Fruit fly (Drosophila melanogaster) whole organism, prepupa: ENCODE data around the gene CG5877.
A peak's percentile ranks its signal among the peaks of the same experiment; 100 is the strongest.

Experiments used
- Blimp-1 ChIP-seq: fragments of 200-800 bp; sonication (Bioruptor generic); optimal IDR thresholded peaks from 3 replicates; lab custom pipeline; 2017; ENCODE audit warnings: missing biosample characterization, missing genetic modification characterization, mild to moderate bottlenecking, moderate library complexity, missing genetic modification reagents
- CG10631 ChIP-seq: fragments of 200-800 bp; sonication (Bioruptor generic); optimal IDR thresholded peaks from 2 replicates; lab custom pipeline; 2016; ENCODE audit warnings: missing biosample characterization, missing genetic modification characterization
- CG10669 ChIP-seq: fragments of 200-800 bp; sonication (Bioruptor generic); optimal IDR thresholded peaks from 3 replicates; lab custom pipeline; 2018; ENCODE audit warnings: missing biosample characterization, mild to moderate bottlenecking, missing genetic modification characterization, moderate library complexity
- CG11902 ChIP-seq: fragments of 200-800 bp; sonication (Bioruptor generic); optimal IDR thresholded peaks from 3 replicates; lab custom pipeline; 2016; ENCODE audit warnings: missing biosample characterization, missing genetic modification characterization
- CG15336 ChIP-seq: fragments of 200-800 bp; sonication (Bioruptor generic); IDR thresholded peaks from 2 replicates; pipeline ENCODE4 v1.3.6; 2022; ENCODE audit warnings: missing biosample characterization, missing genetic modification characterization
- CG1621 ChIP-seq: fragments of 200-800 bp; sonication (Bioruptor generic); optimal IDR thresholded peaks from 3 replicates; lab custom pipeline; 2018; ENCODE audit warnings: missing biosample characterization, mild to moderate bottlenecking, missing genetic modification characterization
- CG31627 ChIP-seq: fragments of 200-800 bp; sonication (Bioruptor generic); optimal IDR thresholded peaks from 3 replicates; lab custom pipeline; 2016; ENCODE audit warnings: missing biosample characterization, missing genetic modification characterization
- CG32006 ChIP-seq: fragments of 200-800 bp; sonication (Bioruptor generic); optimal IDR thresholded peaks from 3 replicates; lab custom pipeline; 2017; ENCODE audit warnings: missing biosample characterization, mild to moderate bottlenecking, missing genetic modification characterization
- CG34406 ChIP-seq: fragments of 200-800 bp; sonication (Bioruptor generic); optimal IDR thresholded peaks from 3 replicates; lab custom pipeline; 2016; ENCODE audit warnings: missing biosample characterization, missing genetic modification characterization
- CG4318 ChIP-seq: fragments of 200-800 bp; sonication (Bioruptor generic); optimal IDR thresholded peaks from 3 replicates; lab custom pipeline; 2017; ENCODE audit warnings: missing biosample characterization, mild to moderate bottlenecking, missing genetic modification characterization
- CG6276 ChIP-seq: fragments of 200-800 bp; sonication (Bioruptor generic); optimal IDR thresholded peaks from 2 replicates; lab custom pipeline; 2017; ENCODE audit warnings: missing biosample characterization, mild to moderate bottlenecking, missing genetic modification characterization
- CG6792 ChIP-seq: fragments of 200-800 bp; sonication (Bioruptor generic); optimal IDR thresholded peaks from 3 replicates; lab custom pipeline; 2016; ENCODE audit warnings: missing biosample characterization, missing genetic modification characterization
- CG6854 ChIP-seq: fragments of 200-800 bp; sonication (Bioruptor generic); optimal IDR thresholded peaks from 2 replicates; lab custom pipeline; 2017; ENCODE audit warnings: missing biosample characterization, mild to moderate bottlenecking, missing genetic modification characterization
- CG7368 ChIP-seq: fragments of 200-800 bp; sonication (Bioruptor generic); optimal IDR thresholded peaks from 3 replicates; lab custom pipeline; 2016; ENCODE audit warnings: missing biosample characterization, missing genetic modification characterization
- CG8119 ChIP-seq: fragments of 200-800 bp; sonication (Bioruptor generic); IDR thresholded peaks from 3 replicates; pipeline ENCODE4 v1.3.6; 2022; ENCODE audit warnings: missing biosample characterization, missing genetic modification characterization
- CG8319 ChIP-seq: fragments of 200-800 bp; sonication (Bioruptor generic); optimal IDR thresholded peaks from 3 replicates; lab custom pipeline; 2016; ENCODE audit warnings: missing biosample characterization, missing genetic modification characterization
- CG8632 ChIP-seq: fragments of 200-800 bp; sonication (Bioruptor generic); optimal IDR thresholded peaks from 3 replicates; lab custom pipeline; 2016; ENCODE audit warnings: missing biosample characterization, missing genetic modification characterization
- Eip78C ChIP-seq: fragments of 200-800 bp; sonication (Bioruptor generic); peaks from one replicate; lab custom pipeline; 2016; ENCODE audit warnings: missing biosample characterization, missing genetic modification characterization
- Eip93F ChIP-seq: fragments of 200-800 bp; sonication (Bioruptor generic); optimal IDR thresholded peaks from 2 replicates; lab custom pipeline; 2016; ENCODE audit warnings: missing biosample characterization, mild to moderate bottlenecking, missing genetic modification characterization
- Ets21C ChIP-seq: fragments of 200-800 bp; sonication (Bioruptor generic); optimal IDR thresholded peaks from 3 replicates; lab custom pipeline; 2016; ENCODE audit warnings: missing biosample characterization, missing genetic modification characterization
- Gug ChIP-seq: fragments of 200-800 bp; sonication (Bioruptor generic); IDR thresholded peaks from 2 replicates; pipeline ENCODE4 v1.3.6; 2022; ENCODE audit warnings: missing biosample characterization, missing genetic modification characterization
- Hr38 ChIP-seq: sonication (Bioruptor generic); optimal IDR thresholded peaks from 2 replicates; lab custom pipeline; 2016; ENCODE audit warnings: missing biosample characterization, missing genetic modification characterization
- Hr39 ChIP-seq: fragments of 200-800 bp; sonication (Bioruptor generic); optimal IDR thresholded peaks from 2 replicates; lab custom pipeline; 2016; ENCODE audit warnings: missing biosample characterization, missing genetic modification characterization
- Hr4 ChIP-seq: fragments of 200-800 bp; sonication (Bioruptor generic); optimal IDR thresholded peaks from 3 replicates; lab custom pipeline; 2016; ENCODE audit warnings: missing biosample characterization, missing genetic modification characterization
- Met ChIP-seq: fragments of 200-800 bp; sonication (Bioruptor generic); optimal IDR thresholded peaks from 3 replicates; lab custom pipeline; 2016; ENCODE audit warnings: missing biosample characterization, missing genetic modification characterization
- OdsH ChIP-seq: fragments of 200-800 bp; sonication (Bioruptor generic); optimal IDR thresholded peaks from 3 replicates; lab custom pipeline; 2016; ENCODE audit warnings: missing biosample characterization, missing genetic modification characterization
- Smox ChIP-seq: fragments of 200-800 bp; sonication (Bioruptor generic); optimal IDR thresholded peaks from 3 replicates; lab custom pipeline; 2016; ENCODE audit warnings: missing biosample characterization, missing genetic modification characterization
- Sox14 ChIP-seq: fragments of 200-800 bp; sonication (Bioruptor generic); optimal IDR thresholded peaks from 3 replicates; lab custom pipeline; 2016; ENCODE audit warnings: missing biosample characterization, missing genetic modification characterization
- Sox15 ChIP-seq: fragments of 200-800 bp; sonication (Bioruptor generic); optimal IDR thresholded peaks from 3 replicates; lab custom pipeline; 2016; ENCODE audit warnings: missing biosample characterization, missing genetic modification characterization
- achi ChIP-seq: fragments of 200-800 bp; sonication (Bioruptor generic); optimal IDR thresholded peaks from 3 replicates; lab custom pipeline; 2016; ENCODE audit warnings: missing biosample characterization, missing genetic modification characterization
- acj6 ChIP-seq: fragments of 200-800 bp; sonication (Bioruptor generic); optimal IDR thresholded peaks from 3 replicates; lab custom pipeline; 2016; ENCODE audit warnings: missing biosample characterization, missing genetic modification characterization
- cyc ChIP-seq: fragments of 200-800 bp; sonication (Bioruptor generic); optimal IDR thresholded peaks from 3 replicates; lab custom pipeline; 2016; ENCODE audit warnings: missing biosample characterization, missing genetic modification characterization
- dac ChIP-seq: fragments of 200-800 bp; sonication (Bioruptor generic); optimal IDR thresholded peaks from 2 replicates; lab custom pipeline; 2017; ENCODE audit warnings: missing biosample characterization, mild to moderate bottlenecking, missing genetic modification characterization
- dsx ChIP-seq: fragments of 200-800 bp; optimal IDR thresholded peaks from 3 replicates; lab custom pipeline; 2019; ENCODE audit warnings: missing biosample characterization, mild to moderate bottlenecking, missing genetic modification characterization, moderate library complexity; ENCODE audit not compliant: poor library complexity, severe bottlenecking
- esn ChIP-seq: fragments of 200-800 bp; sonication (Bioruptor generic); optimal IDR thresholded peaks from 2 replicates; lab custom pipeline; 2016; ENCODE audit warnings: missing biosample characterization, mild to moderate bottlenecking, missing genetic modification characterization, moderate library complexity
- fd85E ChIP-seq: fragments of 200-800 bp; sonication (Bioruptor generic); optimal IDR thresholded peaks from 3 replicates; lab custom pipeline; 2016; ENCODE audit warnings: missing biosample characterization, missing genetic modification characterization
- fkh ChIP-seq: fragments of 200-800 bp; sonication (Bioruptor generic); optimal IDR thresholded peaks from 3 replicates; lab custom pipeline; 2017; ENCODE audit warnings: missing biosample characterization, mild to moderate bottlenecking, missing genetic modification characterization, moderate library complexity
- lz ChIP-seq: fragments of 200-800 bp; sonication (Bioruptor generic); optimal IDR thresholded peaks from 3 replicates; lab custom pipeline; 2016; ENCODE audit warnings: missing biosample characterization, missing genetic modification characterization
- net ChIP-seq: fragments of 200-800 bp; sonication (Bioruptor generic); optimal IDR thresholded peaks from 3 replicates; lab custom pipeline; 2016; ENCODE audit warnings: missing biosample characterization, missing genetic modification characterization
- pdm3 ChIP-seq: fragments of 200-800 bp; sonication (Bioruptor generic); optimal IDR thresholded peaks from 3 replicates; lab custom pipeline; 2016; ENCODE audit warnings: missing biosample characterization, missing genetic modification characterization
- salr ChIP-seq, 2 experiments: fragments of 200-800 bp; sonication (Bioruptor generic); optimal IDR thresholded peaks; 3 replicates each; lab custom pipeline; 2016 to 2018; ENCODE audit warnings: missing biosample characterization in 2 of 2, missing genetic modification characterization in 2 of 2, mild to moderate bottlenecking in 1 of 2
- ss ChIP-seq, 2 experiments: fragments of 200-800 bp; sonication (Bioruptor generic); optimal IDR thresholded peaks; 2 replicates in 1 of 2; 3 replicates in 1 of 2; lab custom pipeline; 2017 to 2018; ENCODE audit warnings: mild to moderate bottlenecking in 2 of 2, missing biosample characterization in 2 of 2, missing genetic modification characterization in 2 of 2, moderate library complexity in 1 of 2
- svp ChIP-seq: fragments of 200-800 bp; sonication (Bioruptor generic); peaks from one replicate; lab custom pipeline; 2016; ENCODE audit warnings: missing biosample characterization, missing genetic modification characterization
- vri ChIP-seq: fragments of 200-800 bp; sonication (Bioruptor generic); optimal IDR thresholded peaks from 3 replicates; lab custom pipeline; 2016; ENCODE audit warnings: missing biosample characterization, mild to moderate bottlenecking, missing genetic modification characterization

CG5877 gene

DNA sequence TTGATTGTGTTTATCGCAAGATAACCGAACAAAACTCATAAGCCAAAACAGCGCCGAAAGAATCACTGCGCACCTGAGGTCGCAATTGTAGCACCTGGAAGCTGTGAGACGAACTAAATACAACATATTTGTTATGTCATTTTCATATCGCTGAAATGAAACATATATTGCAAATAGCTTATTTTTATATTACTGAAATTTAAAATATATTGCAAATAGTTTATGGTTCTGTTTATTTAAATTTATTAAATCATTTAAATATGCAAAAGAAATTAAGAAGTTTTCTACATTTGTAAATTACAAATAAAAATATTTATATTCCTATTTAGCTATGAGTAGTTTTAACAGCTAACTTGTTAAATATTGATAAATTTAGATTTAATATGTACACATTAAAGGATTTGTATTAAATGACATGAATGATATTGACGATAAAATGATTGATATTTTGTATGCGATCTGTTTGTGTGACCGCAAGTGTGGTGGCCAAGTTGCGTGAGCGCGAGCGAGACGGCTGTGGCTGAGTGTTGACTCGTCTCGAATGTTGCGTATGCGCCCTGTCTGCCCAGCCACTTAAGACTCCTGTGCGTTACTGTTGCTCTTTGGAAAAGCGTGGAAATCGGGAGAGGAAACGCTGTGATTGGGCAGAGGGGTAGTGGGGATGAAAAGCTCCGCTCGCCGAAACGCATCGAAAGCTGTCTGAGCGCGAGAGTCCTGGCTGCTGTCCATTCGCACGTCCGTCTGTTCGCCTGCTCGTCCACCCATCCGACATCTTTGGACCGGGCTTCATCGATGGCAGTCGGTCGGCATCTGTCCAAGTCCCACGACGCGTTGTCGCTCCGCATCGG is 4.4 kb downstream of the CG5877 start, which contains the start of gene gce (continued):
- TF ChIP-seq fd85E (GFP tag; lab: Kevin White, UChicago) (no peak), vri (no peak), pdm3 (GFP tag; lab: Kevin White, UChicago) (no peak), CG1621 (tag; lab: Kevin White, UChicago) (no peak), CG15336 (0 out of 2 replicates have a peak, but pooled peaks have one; percentile 27), CG8632 (GFP tag; lab: Kevin White, UChicago) (no peak), fkh (GFP tag; lab: Kevin White, UChicago) (no peak), CG6276 (GFP tag; lab: Kevin White, UChicago) (peak; percentile 57), Eip78C (peak; percentile 48), acj6 (GFP tag; lab: Kevin White, UChicago) (no peak), Sox14 (GFP tag; lab: Kevin White, UChicago) (no peak), CG6792 (GFP tag; lab: Kevin White, UChicago) (no peak), Hr4 (GFP tag; lab: Kevin White, UChicago) (no peak), Gug (no peak), CG11902 (GFP tag; lab: Kevin White, UChicago) (no peak), cyc (GFP tag; lab: Kevin White, UChicago) (no peak)
- TF ChIP-seq, all 60 proteins: peak for 12

dm6 chrX:15297963-15298297 is 5.1 kb downstream of the CG5877 start:
- TF ChIP-seq CG1621 (tag; lab: Kevin White, UChicago), result no peak
- TF ChIP-seq CG15336, result no peak
- TF ChIP-seq CG10631 (GFP tag; lab: Kevin White, UChicago), result no peak
- no peak for TF ChIP-seq CG34406 (GFP tag; lab: Kevin White, UChicago)
- TF ChIP-seq esn (GFP tag; lab: Kevin White, UChicago), result no peak
- no peak for TF ChIP-seq CG6854 (GFP tag; lab: Kevin White, UChicago)

DNA sequence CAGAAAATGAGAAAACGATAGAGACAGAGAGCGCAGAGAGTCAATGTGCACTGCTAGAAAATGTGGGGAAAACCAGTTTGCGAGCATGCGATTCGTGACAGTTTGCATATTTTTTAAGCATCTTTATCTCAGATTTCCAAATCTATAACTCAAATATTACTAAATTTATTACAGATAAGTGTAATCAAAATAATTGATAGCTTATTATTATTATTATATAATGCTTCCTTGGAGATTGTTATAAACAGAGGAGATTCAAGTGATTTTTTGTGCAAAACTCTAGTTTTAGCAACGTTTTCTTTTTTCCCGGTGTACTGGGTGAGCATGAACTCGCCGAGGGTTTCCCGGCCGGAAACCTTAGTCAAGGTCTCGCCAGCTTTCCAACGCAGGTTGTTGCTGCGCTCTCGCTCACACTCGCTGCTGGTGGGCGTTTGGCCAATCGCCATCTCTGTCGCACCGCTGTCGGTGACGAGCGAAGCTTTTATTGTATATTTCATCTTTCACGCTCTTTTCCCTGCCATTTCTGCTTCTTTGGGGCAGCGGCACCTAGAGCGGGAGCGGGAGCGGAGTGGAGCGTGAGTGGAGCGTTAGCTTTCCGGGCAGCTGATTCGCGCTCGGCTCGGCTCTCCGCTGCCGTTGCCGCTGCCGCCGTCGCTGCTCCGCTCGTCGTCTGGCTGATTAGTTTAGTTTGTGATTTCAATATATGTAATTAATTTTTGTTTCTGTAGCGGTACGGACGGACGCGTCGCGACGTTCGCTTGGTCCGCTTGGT is 5.7 kb downstream of the CG5877 start:
- TF ChIP-seq Hr39 (GFP tag; lab: Kevin White, UChicago) (peak; percentile 56), lz (GFP tag; lab: Kevin White, UChicago) (peak; percentile 79), CG8319 (GFP tag; lab: Kevin White, UChicago) (peak; percentile 82), Hr38 (GFP tag; lab: Kevin White, UChicago) (no peak), pdm3 (GFP tag; lab: Kevin White, UChicago) (peak; percentile 83), Eip78C (peak; percentile 93), OdsH (GFP tag; lab: Kevin White, UChicago) (peak; percentile 93), svp (peak; percentile 93), CG4318 (GFP tag; lab: Kevin White, UChicago) (peak; percentile 96), CG32006 (GFP tag; lab: Kevin White, UChicago) (peak; percentile 98), net (peak; percentile 92), salr (GFP tag; optimal IDR thresholded peaks at IDR 0.05; lab: Kevin White, UChicago) (peak; percentile 60 to 90), ss (GFP tag; optimal IDR thresholded peaks at IDR 0.05; lab: Kevin White, UChicago) (peak; percentile 69 to 87), CG11902 (GFP tag; lab: Kevin White, UChicago) (peak; percentile 80), CG15336 (peak; percentile 97), Sox15 (GFP tag; lab: Kevin White, UChicago) (peak; percentile 89), achi (GFP tag; lab: Kevin White, UChicago) (peak; percentile 89), dac (GFP tag; lab: Kevin White, UChicago) (peak; percentile 94), CG34406 (GFP tag; lab: Kevin White, UChicago) (peak; percentile 91), Eip93F (GFP tag; lab: Kevin White, UChicago) (no peak), Gug (peak; percentile 94), CG31627 (GFP tag; lab: Kevin White, UChicago) (peak; percentile 74), dsx (peak; percentile 83), fd85E (GFP tag; lab: Kevin White, UChicago) (peak; percentile 44), Met (GFP tag; lab: Kevin White, UChicago) (peak; percentile 72), CG6792 (GFP tag; lab: Kevin White, UChicago) (peak; percentile 88), CG8119 (peak; percentile 98), CG7368 (peak; percentile 82), Blimp-1 (GFP tag; lab: Kevin White, UChicago) (peak; percentile 70), CG10669 (GFP tag; lab: Kevin White, UChicago) (peak; percentile 87), Smox (peak; percentile 78), cyc (GFP tag; lab: Kevin White, UChicago) (peak; percentile 68), Ets21C (GFP tag; lab: Kevin White, UChicago) (peak; percentile 29)
